Fruit fly (Drosophila melanogaster): ENCODE results near the gene CG10214.

DNA sequence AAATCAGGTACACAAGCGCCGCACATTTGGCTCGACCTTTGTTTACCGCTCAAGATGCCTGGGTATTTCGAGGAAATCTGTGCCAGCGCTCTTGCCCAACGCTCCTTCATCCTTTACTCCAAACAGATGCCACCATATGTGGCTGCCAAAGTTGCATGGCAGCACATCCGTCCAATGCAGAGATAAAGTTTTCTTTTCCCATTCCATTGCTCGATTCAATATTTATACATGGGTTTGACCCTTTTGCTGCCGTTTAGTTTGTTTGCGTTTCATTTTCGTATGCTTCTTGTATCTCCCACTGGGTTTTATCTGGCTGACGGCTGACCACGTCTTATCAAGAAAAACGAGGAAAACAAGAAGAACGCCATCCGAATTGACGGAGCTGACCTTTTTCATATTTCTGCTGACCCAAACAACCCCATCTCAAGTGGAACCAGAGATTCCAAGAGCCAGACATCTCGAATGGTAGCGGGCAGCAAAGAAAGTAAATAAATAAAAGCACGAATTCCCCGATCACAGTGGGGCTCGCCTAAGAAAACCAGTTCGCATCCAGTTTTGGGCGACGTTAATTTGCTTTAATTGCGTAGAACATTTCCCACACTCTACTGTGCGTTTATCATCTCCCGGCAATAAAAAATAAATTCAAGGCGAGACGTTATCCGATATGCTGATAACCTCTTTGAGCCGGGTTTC is 23.3 kb upstream of the CG10214 start:
- TF ChIP-seq dsx (GFP tag; optimal IDR thresholded peaks at IDR 0.05; ENCODE audit: poor library complexity, severe bottlenecking) (no peak), Sox102F (GFP tag; optimal IDR thresholded peaks at IDR 0.05) (no peak), CG3919 (GFP tag; optimal IDR thresholded peaks at IDR 0.05) (no peak), vri (GFP tag; optimal IDR thresholded peaks at IDR 0.05) (no peak), svp (GFP tag) (peak; percentile 98), OdsH (GFP tag; optimal IDR thresholded peaks at IDR 0.05) (no peak), Hr39 (GFP tag; optimal IDR thresholded peaks at IDR 0.05) (no peak)
